Fruit fly (Drosophila melanogaster) whole organism, embryonic: ENCODE measurements around the gene morgue.

Experiments
- CG10366 ChIP-seq: fragments of 200-800 bp; sonication (Bioruptor generic); IDR thresholded peaks from 2 replicates; pipeline ENCODE4 v1.3.6; 2022; ENCODE audit warnings: missing biosample characterization, missing genetic modification characterization
- CG10654 ChIP-seq: fragments of 200-800 bp; sonication (Bioruptor generic); optimal IDR thresholded peaks from 2 replicates; lab custom pipeline; 2016; ENCODE audit warnings: missing biosample characterization, missing genetic modification characterization
- CG11504 ChIP-seq: fragments of 200-800 bp; sonication (Bioruptor generic); optimal IDR thresholded peaks from 3 replicates; lab custom pipeline; 2019; ENCODE audit warnings: missing biosample characterization, mild to moderate bottlenecking, missing genetic modification characterization, moderate library complexity
- CG13296 ChIP-seq: fragments of 200-800 bp; sonication (Bioruptor generic); optimal IDR thresholded peaks from 3 replicates; lab custom pipeline; 2018; ENCODE audit warnings: missing biosample characterization, mild to moderate bottlenecking, missing genetic modification characterization
- CG14050 ChIP-seq: fragments of 200-800 bp; sonication (Bioruptor generic); IDR thresholded peaks from 3 replicates; pipeline ENCODE4 v1.3.6; 2022; ENCODE audit warnings: missing biosample characterization, missing genetic modification characterization
- CG14710 ChIP-seq: fragments of 200-800 bp; sonication (Bioruptor generic); optimal IDR thresholded peaks from 3 replicates; lab custom pipeline; 2019; ENCODE audit warnings: missing biosample characterization, mild to moderate bottlenecking, missing genetic modification characterization, moderate library complexity
- CG1529 ChIP-seq: fragments of 200-800 bp; sonication (Bioruptor generic); optimal IDR thresholded peaks from 3 replicates; lab custom pipeline; 2018; ENCODE audit warnings: missing biosample characterization, missing genetic modification characterization
- CG18599 ChIP-seq: fragments of 200-800 bp; sonication (Bioruptor generic); optimal IDR thresholded peaks from 3 replicates; lab custom pipeline; 2017; ENCODE audit warnings: missing biosample characterization, missing genetic modification characterization, mild to moderate bottlenecking, moderate library complexity, missing genetic modification reagents
- CG32532 ChIP-seq: fragments of 200-800 bp; sonication (Bioruptor generic); IDR thresholded peaks from 2 replicates; pipeline ENCODE4 v1.3.6; 2022; ENCODE audit warnings: missing biosample characterization, missing genetic modification characterization
- CG34376 ChIP-seq: fragments of 200-800 bp; sonication (Bioruptor generic); optimal IDR thresholded peaks from 2 replicates; lab custom pipeline; 2018; ENCODE audit warnings: missing biosample characterization, mild to moderate bottlenecking, missing genetic modification characterization
- CG3726 ChIP-seq: fragments of 200-800 bp; sonication (Bioruptor generic); IDR thresholded peaks from 3 replicates; pipeline ENCODE4, ENCODE4 v1.3.6; 2022; ENCODE audit warnings: missing biosample characterization, missing genetic modification characterization
- CG3995 ChIP-seq: fragments of 200-800 bp; sonication (Bioruptor generic); optimal IDR thresholded peaks from 3 replicates; lab custom pipeline; 2016; ENCODE audit warnings: missing biosample characterization, missing genetic modification characterization
- CG6175 ChIP-seq: fragments of 200-800 bp; sonication (Bioruptor generic); IDR thresholded peaks from 3 replicates; pipeline ENCODE4 v1.3.6; 2022; ENCODE audit warnings: missing biosample characterization, missing genetic modification characterization
- CG6654 ChIP-seq: fragments of 200-800 bp; sonication (Bioruptor generic); optimal IDR thresholded peaks from 2 replicates; lab custom pipeline; 2017; ENCODE audit warnings: missing biosample characterization, mild to moderate bottlenecking, missing genetic modification characterization
- CG6765 ChIP-seq: fragments of 200-800 bp; sonication (Bioruptor generic); optimal IDR thresholded peaks from 3 replicates; lab custom pipeline; 2017; ENCODE audit warnings: missing biosample characterization, mild to moderate bottlenecking, missing genetic modification characterization
- CG8281 ChIP-seq: fragments of 200-800 bp; sonication (Bioruptor generic); optimal IDR thresholded peaks from 2 replicates; lab custom pipeline; 2018; ENCODE audit warnings: missing biosample characterization, mild to moderate bottlenecking, missing genetic modification characterization, moderate library complexity
- CG9437 ChIP-seq: fragments of 200-800 bp; sonication (Bioruptor generic); optimal IDR thresholded peaks from 2 replicates; lab custom pipeline; 2018; ENCODE audit warnings: missing biosample characterization, mild to moderate bottlenecking, missing genetic modification characterization
- CG9797 ChIP-seq: fragments of 200-800 bp; sonication (Bioruptor generic); optimal IDR thresholded peaks from 3 replicates; lab custom pipeline; 2018; ENCODE audit warnings: missing biosample characterization, mild to moderate bottlenecking, missing genetic modification characterization
- D19A ChIP-seq: fragments of 200-800 bp; optimal IDR thresholded peaks from 3 replicates; lab custom pipeline; 2019; ENCODE audit warnings: missing biosample characterization, mild to moderate bottlenecking, missing genetic modification characterization, moderate library complexity
- Deaf1 ChIP-seq: fragments of 200-800 bp; optimal IDR thresholded peaks from 3 replicates; lab custom pipeline; 2019; ENCODE audit warnings: missing biosample characterization, mild to moderate bottlenecking, missing genetic modification characterization, moderate library complexity
- Ets97D ChIP-seq: fragments of 200-800 bp; sonication (Bioruptor generic); optimal IDR thresholded peaks from 3 replicates; lab custom pipeline; 2016; ENCODE audit warnings: missing biosample characterization, missing genetic modification characterization
- HLH3B ChIP-seq: fragments of 200-800 bp; sonication (Bioruptor generic); IDR thresholded peaks from 2 replicates; pipeline ENCODE4 v1.3.6; 2022; ENCODE audit warnings: missing biosample characterization, missing genetic modification characterization
- Max ChIP-seq: fragments of 200-800 bp; sonication (Bioruptor generic); optimal IDR thresholded peaks from 2 replicates; lab custom pipeline; 2016; ENCODE audit warnings: missing biosample characterization, mild to moderate bottlenecking, missing genetic modification characterization
- NFAT ChIP-seq: fragments of 200-800 bp; sonication (Bioruptor generic); IDR thresholded peaks from 2 replicates; pipeline ENCODE4 v1.3.6; 2022; ENCODE audit warnings: missing biosample characterization, missing genetic modification characterization
- Scr ChIP-seq: fragments of 200-800 bp; sonication (Bioruptor generic); IDR thresholded peaks from 2 replicates; pipeline ENCODE4 v1.3.6; 2022; ENCODE audit warnings: missing biosample characterization, missing genetic modification characterization; ENCODE audit not compliant: partially characterized antibody
- Sox100B ChIP-seq: fragments of 200-800 bp; sonication (Bioruptor generic); optimal IDR thresholded peaks from 3 replicates; lab custom pipeline; 2018; ENCODE audit warnings: missing biosample characterization, mild to moderate bottlenecking, missing genetic modification characterization
- Ssrp ChIP-seq: fragments of 200-800 bp; sonication (Bioruptor generic); optimal IDR thresholded peaks from 2 replicates; lab custom pipeline; 2018; ENCODE audit warnings: missing biosample characterization, mild to moderate bottlenecking, missing genetic modification characterization, moderate library complexity
- Xrp1 ChIP-seq: fragments of 200-800 bp; sonication (Bioruptor generic); IDR thresholded peaks from 2 replicates; pipeline ENCODE4 v1.3.6; 2022; ENCODE audit warnings: missing biosample characterization, missing genetic modification characterization
- bab2 ChIP-seq: fragments of 200-800 bp; sonication (Bioruptor generic); optimal IDR thresholded peaks from 2 replicates; lab custom pipeline; 2016; ENCODE audit warnings: missing biosample characterization, missing genetic modification characterization
- corto ChIP-seq: fragments of 200-800 bp; sonication (Bioruptor generic); optimal IDR thresholded peaks from 2 replicates; lab custom pipeline; 2016; ENCODE audit warnings: missing biosample characterization, mild to moderate bottlenecking, missing genetic modification characterization, moderate library complexity
- croc ChIP-seq: fragments of 200-800 bp; sonication (Bioruptor generic); conservative IDR thresholded peaks from 3 replicates; pipeline ENCODE4 v1.3.6; 2022; ENCODE audit warnings: missing biosample characterization, missing genetic modification characterization
- crp ChIP-seq, 2 experiments: fragments of 200-800 bp; sonication (Bioruptor generic); optimal IDR thresholded peaks; 2 replicates in 1 of 2; 3 replicates in 1 of 2; lab custom pipeline; 2017; ENCODE audit warnings: missing biosample characterization in 2 of 2, missing genetic modification characterization in 2 of 2, mild to moderate bottlenecking in 1 of 2, moderate library complexity in 1 of 2
- dmrt99B ChIP-seq: fragments of 200-800 bp; sonication (Bioruptor generic); optimal IDR thresholded peaks from 2 replicates; lab custom pipeline; 2018; ENCODE audit warnings: missing biosample characterization, mild to moderate bottlenecking, missing genetic modification characterization, moderate library complexity
- dpn ChIP-seq, 2 experiments: fragments of 200-800 bp; sonication (Bioruptor generic); optimal IDR thresholded peaks; 3 replicates each; lab custom pipeline; 2016; ENCODE audit warnings: missing biosample characterization in 2 of 2, missing genetic modification characterization in 2 of 2
- eve ChIP-seq, 2 experiments: fragments of >200 bp; optimal IDR thresholded peaks; 2 replicates each; lab custom pipeline; 2017; ENCODE audit warnings: missing biosample characterization in 2 of 2, missing genetic modification characterization in 2 of 2
- fd3F ChIP-seq: fragments of 200-800 bp; sonication (Bioruptor generic); optimal IDR thresholded peaks from 2 replicates; lab custom pipeline; 2018; ENCODE audit warnings: missing biosample characterization, mild to moderate bottlenecking, missing genetic modification characterization, moderate library complexity
- kay ChIP-seq: fragments of 200-800 bp; sonication (Bioruptor generic); optimal IDR thresholded peaks from 2 replicates; lab custom pipeline; 2016; ENCODE audit warnings: missing biosample characterization, missing genetic modification characterization
- knrl ChIP-seq: fragments of 200-800 bp; sonication (Bioruptor generic); IDR thresholded peaks from 3 replicates; pipeline ENCODE4 v1.3.6; 2022; ENCODE audit warnings: missing biosample characterization, missing genetic modification characterization; ENCODE audit not compliant: partially characterized antibody
- lab ChIP-seq: fragments of 200-800 bp; sonication (Bioruptor generic); optimal IDR thresholded peaks from 3 replicates; lab custom pipeline; 2017; ENCODE audit warnings: missing biosample characterization, missing genetic modification characterization, mild to moderate bottlenecking, moderate library complexity, missing genetic modification reagents
- odd ChIP-seq: fragments of 200-800 bp; sonication (Bioruptor generic); optimal IDR thresholded peaks from 2 replicates; lab custom pipeline; 2017; ENCODE audit warnings: missing biosample characterization, mild to moderate bottlenecking, missing genetic modification characterization
- peb ChIP-seq: fragments of 200-800 bp; sonication (Bioruptor generic); IDR thresholded peaks from 2 replicates; pipeline ENCODE4 v1.3.6; 2022; ENCODE audit warnings: missing biosample characterization, missing genetic modification characterization
- ro ChIP-seq: fragments of 200-800 bp; sonication (Bioruptor generic); IDR thresholded peaks from 2 replicates; pipeline ENCODE4 v1.3.6; 2022; ENCODE audit warnings: missing biosample characterization, missing genetic modification characterization
- scrt ChIP-seq: fragments of 200-800 bp; sonication (Bioruptor generic); optimal IDR thresholded peaks from 2 replicates; lab custom pipeline; 2018; ENCODE audit warnings: missing biosample characterization, mild to moderate bottlenecking, missing genetic modification characterization, moderate library complexity
- sqz ChIP-seq: fragments of 200-800 bp; sonication (Bioruptor generic); optimal IDR thresholded peaks from 3 replicates; lab custom pipeline; 2018; ENCODE audit warnings: missing biosample characterization, mild to moderate bottlenecking, missing genetic modification characterization
- sug ChIP-seq: fragments of 200-800 bp; optimal IDR thresholded peaks from 2 replicates; lab custom pipeline; 2019; ENCODE audit warnings: missing biosample characterization, mild to moderate bottlenecking, missing genetic modification characterization, moderate library complexity
- tap ChIP-seq: fragments of 200-800 bp; optimal IDR thresholded peaks from 3 replicates; lab custom pipeline; 2019; ENCODE audit warnings: missing biosample characterization, mild to moderate bottlenecking, missing genetic modification characterization, moderate library complexity
- tin ChIP-seq: fragments of 200-800 bp; sonication (Bioruptor generic); optimal IDR thresholded peaks from 3 replicates; lab custom pipeline; 2016; ENCODE audit warnings: missing biosample characterization, missing genetic modification characterization
- twi ChIP-seq: fragments of 200-800 bp; optimal IDR thresholded peaks from 2 replicates; lab custom pipeline; 2019; ENCODE audit warnings: missing biosample characterization, mild to moderate bottlenecking, missing genetic modification characterization, moderate library complexity
- wor ChIP-seq: fragments of 200-800 bp; sonication (Bioruptor generic); IDR thresholded peaks from 2 replicates; pipeline ENCODE4 v1.3.6; 2022; ENCODE audit warnings: missing biosample characterization, missing genetic modification characterization
- zen ChIP-seq: fragments of 200-800 bp; sonication (Bioruptor generic); optimal IDR thresholded peaks from 3 replicates; lab custom pipeline; 2018; ENCODE audit warnings: missing biosample characterization, mild to moderate bottlenecking, missing genetic modification characterization, moderate library complexity

The morgue gene

DNA sequence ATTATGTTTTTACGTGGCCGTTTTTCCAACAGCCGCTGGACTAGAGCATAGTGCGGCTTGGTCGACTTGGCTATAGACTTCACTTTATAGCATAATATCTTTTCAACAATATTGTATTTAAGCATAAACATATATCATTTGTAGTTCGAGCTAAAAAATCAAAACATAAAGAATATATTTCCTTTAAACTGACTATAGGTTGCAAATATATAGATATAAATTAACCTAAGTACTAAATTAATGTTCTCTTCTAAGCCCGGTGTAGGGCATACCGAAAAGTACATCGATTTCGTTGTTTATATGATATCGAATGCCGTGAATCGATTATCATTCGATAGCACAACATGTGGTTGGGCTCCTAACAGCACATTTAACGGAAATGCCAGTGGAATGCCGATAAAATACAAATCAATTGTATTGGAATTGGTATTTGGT is 4.1 kb upstream of the morgue start, which contains the start of gene MFS18 (continued):
- TF ChIP-seq zen (peak; percentile 99), sqz (GFP tag; lab: Kevin White, UChicago) (no peak), Ets97D (peak; percentile 96), CG3995 (GFP tag; lab: Kevin White, UChicago) (peak; percentile 77), CG14710 (tag; lab: Kevin White, UChicago) (peak; percentile 99), Sox100B (GFP tag; lab: Kevin White, UChicago) (peak; percentile 97), CG10654 (peak; percentile 99), CG8281 (tag; lab: Kevin White, UChicago) (peak; percentile 91), Deaf1 (tag; lab: Kevin White, UChicago) (peak; percentile 69), CG6175 (peak; percentile 97), wor (GFP tag; lab: Robert Waterston, UW) (peak; percentile 99), ro (GFP tag; lab: Robert Waterston, UW) (peak; percentile 98), CG9437 (peak; percentile 91), kay (GFP tag; lab: Kevin White, UChicago) (peak; percentile 91), CG14050 (GFP tag; lab: Robert Waterston, UW) (peak; percentile 98), crp (GFP tag; optimal IDR thresholded peaks at IDR 0.05; lab: Kevin White, UChicago) (peak; percentile 56 to 77), CG11504 (tag; lab: Kevin White, UChicago) (peak; percentile 94), Scr (GFP tag; lab: Robert Waterston, UW) (peak; percentile 68), corto (no peak), D19A (tag; lab: Kevin White, UChicago) (peak; percentile 88), odd (GFP tag; lab: Kevin White, UChicago) (peak; percentile 85), scrt (GFP tag; lab: Kevin White, UChicago) (peak; percentile 96), Max (peak; percentile 99), croc (GFP tag; lab: Robert Waterston, UW) (peak; percentile 98), CG18599 (GFP tag; lab: Kevin White, UChicago) (peak; percentile 99), CG6654 (GFP tag; lab: Kevin White, UChicago) (peak; percentile 91), CG9797 (GFP tag; lab: Kevin White, UChicago) (peak; percentile 64), Ssrp (peak; percentile 93), dpn (GFP tag; optimal IDR thresholded peaks at IDR 0.05; lab: Kevin White, UChicago) (peak; percentile 97 to 98), CG13296 (GFP tag; lab: Kevin White, UChicago) (peak; percentile 97), bab2 (GFP tag; lab: Kevin White, UChicago) (peak; percentile 88), sug (tag; lab: Kevin White, UChicago) (peak; percentile 82), CG10366 (peak; percentile 98), CG1529 (peak; percentile 92), Xrp1 (peak; percentile 100), CG3726 (GFP tag; lab: Robert Waterston, UW) (peak; percentile 99), lab (GFP tag; lab: Kevin White, UChicago) (peak; percentile 99), NFAT (peak; percentile 97), tap (tag; lab: Kevin White, UChicago) (peak; percentile 98), twi (tag; lab: Kevin White, UChicago) (peak; percentile 70), peb (GFP tag; lab: Robert Waterston, UW) (peak; percentile 99), tin (GFP tag; lab: Kevin White, UChicago) (peak; percentile 99), HLH3B (GFP tag; lab: Robert Waterston, UW) (peak; percentile 99), CG32532 (GFP tag; lab: Robert Waterston, UW) (peak; percentile 99), dmrt99B (tag; lab: Kevin White, UChicago) (peak; percentile 99), CG34376 (GFP tag; lab: Kevin White, UChicago) (peak; percentile 96), CG6765 (peak; percentile 97), fd3F (peak; percentile 89), knrl (GFP tag; lab: Robert Waterston, UW) (no peak; the same call in 2 of the 3 replicates), eve (GFP tag; optimal IDR thresholded peaks at IDR 0.05; lab: Kevin White, UChicago) (no peak)
